Worm (Caenorhabditis elegans) whole organism, young adult: Measurements from ENCODE around the gene H03G16.7.

ENCODE experiments used
- B0336.3 ChIP-seq: fragments of 200-800 bp; sonication (Bioruptor generic); IDR thresholded peaks from 2 replicates; pipeline ENCODE4 v1.3.6; 2022; ENCODE audit warnings: missing genetic modification characterization, missing compliant biosample characterization
- F10E7.11 ChIP-seq: sonication (generic microtip); optimal IDR thresholded peaks from 2 replicates; lab custom pipeline; 2017; ENCODE audit warnings: mild to moderate bottlenecking, missing genetic modification characterization, moderate library complexity, missing compliant biosample characterization
- F22D6.2 ChIP-seq: sonication (generic microtip); optimal IDR thresholded peaks from 2 replicates; lab custom pipeline; 2016; ENCODE audit warnings: mild to moderate bottlenecking, missing genetic modification characterization, missing compliant biosample characterization
- F39B2.1 ChIP-seq: fragments of 200-800 bp; sonication (Bioruptor generic); IDR thresholded peaks from 2 replicates; pipeline ENCODE4 v1.3.6; 2022; ENCODE audit warnings: missing genetic modification reagents, missing genetic modification characterization, missing compliant biosample characterization
- F49E8.2 ChIP-seq: sonication (generic microtip); optimal IDR thresholded peaks from 3 replicates; lab custom pipeline; 2017; ENCODE audit warnings: missing genetic modification characterization, mild to moderate bottlenecking, missing compliant biosample characterization, antibody characterized with exemption, moderate library complexity; ENCODE audit not compliant: insufficient read depth
- Y56A3A.18 ChIP-seq: fragments of 200-800 bp; sonication (Bioruptor generic); IDR thresholded peaks from 2 replicates; pipeline ENCODE4 v1.3.6; 2022; ENCODE audit warnings: missing genetic modification reagents, missing genetic modification characterization, missing compliant biosample characterization
- Y67H2A.10 ChIP-seq: fragments of 200-800 bp; sonication (Bioruptor generic); conservative IDR thresholded peaks from 2 replicates; pipeline ENCODE4 v1.3.6; 2022; ENCODE audit warnings: missing genetic modification reagents, missing genetic modification characterization, missing compliant biosample characterization
- ZK185.1 ChIP-seq: sonication (generic microtip); optimal IDR thresholded peaks from 2 replicates; lab custom pipeline; 2016; ENCODE audit warnings: mild to moderate bottlenecking, missing genetic modification characterization, missing compliant biosample characterization; ENCODE audit not compliant: poor library complexity, severe bottlenecking
- aptf-3 ChIP-seq: fragments of 200-800 bp; sonication (Bioruptor generic); IDR thresholded peaks from 2 replicates; pipeline ENCODE4 v1.3.6; 2022; ENCODE audit warnings: missing genetic modification characterization, missing compliant biosample characterization
- atf-7 ChIP-seq: sonication (generic microtip); optimal IDR thresholded peaks from 2 replicates; lab custom pipeline; 2017; ENCODE audit warnings: mild to moderate bottlenecking, missing genetic modification characterization, missing compliant biosample characterization
- ccch-3 ChIP-seq: fragments of 200-800 bp; sonication (Bioruptor generic); optimal IDR thresholded peaks from 2 replicates; lab custom pipeline; 2018; ENCODE audit warnings: mild to moderate bottlenecking, missing genetic modification characterization, missing compliant biosample characterization
- cebp-2 ChIP-seq: fragments of 200-800 bp; sonication (Bioruptor generic); IDR thresholded peaks from 2 replicates; pipeline ENCODE4 v1.3.6; 2022; ENCODE audit warnings: missing genetic modification characterization, missing compliant biosample characterization
- ceh-27 ChIP-seq: fragments of 200-800 bp; sonication (Bioruptor generic); optimal IDR thresholded peaks from 2 replicates; lab custom pipeline; 2018; ENCODE audit warnings: mild to moderate bottlenecking, missing genetic modification characterization, moderate library complexity, missing compliant biosample characterization
- ceh-58 ChIP-seq: fragments of 200-800 bp; sonication (Bioruptor generic); IDR thresholded peaks from 2 replicates; pipeline ENCODE4 v1.3.6; 2022; ENCODE audit warnings: missing genetic modification characterization, missing compliant biosample characterization
- ceh-79 ChIP-seq: sonication (generic microtip); optimal IDR thresholded peaks from 2 replicates; lab custom pipeline; 2017; ENCODE audit warnings: mild to moderate bottlenecking, missing genetic modification characterization, missing compliant biosample characterization
- ceh-91 ChIP-seq: fragments of 200-800 bp; sonication (Bioruptor generic); IDR thresholded peaks from 2 replicates; pipeline ENCODE4 v1.3.6; 2022; ENCODE audit warnings: missing genetic modification reagents, missing genetic modification characterization, missing compliant biosample characterization
- die-1 ChIP-seq: sonication (generic microtip); optimal IDR thresholded peaks from 2 replicates; lab custom pipeline; 2016; ENCODE audit warnings: missing genotype, mild to moderate bottlenecking, missing genetic modification characterization, missing compliant biosample characterization
- egrh-3 ChIP-seq: fragments of 200-800 bp; sonication (Bioruptor generic); IDR thresholded peaks from 2 replicates; pipeline ENCODE4 v1.3.6; 2022; ENCODE audit warnings: missing genetic modification reagents, missing genetic modification characterization, missing compliant biosample characterization
- gei-17 ChIP-seq: fragments of 200-800 bp; sonication (Bioruptor generic); optimal IDR thresholded peaks from 2 replicates; lab custom pipeline; 2018; ENCODE audit warnings: mild to moderate bottlenecking, missing genetic modification characterization, missing compliant biosample characterization
- hlh-26 ChIP-seq: fragments of 200-800 bp; sonication (Bioruptor generic); conservative IDR thresholded peaks from 2 replicates; pipeline ENCODE4 v1.3.6; 2022; ENCODE audit warnings: missing genetic modification reagents, missing genetic modification characterization, missing compliant biosample characterization
- hmg-20 ChIP-seq: fragments of 200-800 bp; sonication (Bioruptor generic); IDR thresholded peaks from 2 replicates; pipeline ENCODE4 v1.3.6; 2022; ENCODE audit warnings: missing genetic modification reagents, missing genetic modification characterization, missing compliant biosample characterization
- let-526 ChIP-seq: fragments of 200-800 bp; sonication (Bioruptor generic); IDR thresholded peaks from 2 replicates; pipeline ENCODE4 v1.3.6; 2022; ENCODE audit warnings: missing genetic modification reagents, missing genetic modification characterization, missing compliant biosample characterization
- let-607 ChIP-seq, 2 experiments: fragments of 200-800 bp in 1 of 2; sonication (Bioruptor generic) in 1 of 2; sonication (generic microtip) in 1 of 2; optimal IDR thresholded peaks; 2 replicates each; lab custom pipeline; 2016 to 2018; ENCODE audit warnings: mild to moderate bottlenecking in 2 of 2, missing compliant biosample characterization in 2 of 2, missing genetic modification characterization in 2 of 2, moderate library complexity in 2 of 2, missing genotype in 1 of 2
- lin-54 ChIP-seq: fragments of 200-800 bp; sonication (Bioruptor generic); optimal IDR thresholded peaks from 2 replicates; lab custom pipeline; 2018; ENCODE audit warnings: mild to moderate bottlenecking, missing genetic modification characterization, missing compliant biosample characterization
- lir-1 ChIP-seq: fragments of 200-800 bp; sonication (Bioruptor generic); conservative IDR thresholded peaks from 2 replicates; pipeline ENCODE4 v1.3.6; 2022; ENCODE audit warnings: missing genetic modification reagents, missing genetic modification characterization, missing compliant biosample characterization
- lsy-27 ChIP-seq: sonication (generic microtip); optimal IDR thresholded peaks from 2 replicates; lab custom pipeline; 2017; ENCODE audit warnings: missing genetic modification characterization, mild to moderate bottlenecking, missing compliant biosample characterization, antibody characterized with exemption, missing genotype, borderline replicate concordance; ENCODE audit not compliant: insufficient read depth
- madf-10 ChIP-seq: sonication (generic microtip); optimal IDR thresholded peaks from 2 replicates; lab custom pipeline; 2016; ENCODE audit warnings: mild to moderate bottlenecking, missing genetic modification characterization, missing compliant biosample characterization
- madf-8 ChIP-seq: fragments of 200-800 bp; sonication (Bioruptor generic); conservative IDR thresholded peaks from 2 replicates; pipeline ENCODE4 v1.3.6; 2022; ENCODE audit warnings: missing genetic modification reagents, missing genetic modification characterization, missing compliant biosample characterization
- nhr-179 ChIP-seq: sonication (generic microtip); optimal IDR thresholded peaks from 2 replicates; lab custom pipeline; 2016; ENCODE audit warnings: mild to moderate bottlenecking, missing genetic modification characterization, missing compliant biosample characterization
- nhr-27 ChIP-seq: fragments of 200-800 bp; sonication (Bioruptor generic); optimal IDR thresholded peaks from 2 replicates; lab custom pipeline; 2018; ENCODE audit warnings: mild to moderate bottlenecking, missing genetic modification characterization, moderate library complexity, missing compliant biosample characterization
- nhr-90 ChIP-seq: sonication (generic microtip); optimal IDR thresholded peaks from 2 replicates; lab custom pipeline; 2016; ENCODE audit warnings: missing genotype, mild to moderate bottlenecking, missing genetic modification characterization, missing compliant biosample characterization
- rcor-1 ChIP-seq: fragments of 200-800 bp; sonication (Bioruptor generic); IDR thresholded peaks from 2 replicates; pipeline ENCODE4 v1.3.6; 2022; ENCODE audit warnings: missing genetic modification reagents, missing genetic modification characterization, missing compliant biosample characterization
- rec-8 ChIP-seq, 2 experiments: sonication (generic microtip); optimal IDR thresholded peaks; 2 replicates each; lab custom pipeline; 2016; ENCODE audit warnings: mild to moderate bottlenecking in 2 of 2, missing genetic modification characterization in 2 of 2, missing genetic modification reagents in 2 of 2, missing genotype in 2 of 2, missing biosample characterization in 1 of 2, missing compliant biosample characterization in 1 of 2, moderate library complexity in 1 of 2
- rpc-1 ChIP-seq, 2 experiments: fragments of 150-350 bp in 1 of 2; sonication (generic microtip) in 1 of 2; optimal IDR thresholded peaks; 2 replicates each; lab custom pipeline; 2014 to 2018; ENCODE audit warnings: missing biosample characterization in 1 of 2, missing genetic modification characterization in 1 of 2, missing genetic modification reagents in 1 of 2, missing genotype in 1 of 2
- snpc-4 ChIP-seq, 5 experiments: fragments of 150-350 bp in 1 of 5; sonication (generic microtip) in 4 of 5; optimal IDR thresholded peaks; 2 replicates each; lab custom pipeline; 2014 to 2018; ENCODE audit warnings: missing genetic modification characterization in 5 of 5, missing biosample characterization in 3 of 5, antibody characterized with exemption in 2 of 5, mild to moderate bottlenecking in 2 of 5, missing compliant biosample characterization in 2 of 5, missing genotype in 2 of 5, moderate library complexity in 2 of 5, missing genetic modification reagents in 1 of 5
- sptf-2 ChIP-seq: fragments of 200-800 bp; sonication (Bioruptor generic); optimal IDR thresholded peaks from 2 replicates; lab custom pipeline; 2018; ENCODE audit warnings: mild to moderate bottlenecking, missing genetic modification characterization, missing compliant biosample characterization
- tlf-1 ChIP-seq: fragments of 200-800 bp; sonication (Bioruptor generic); optimal IDR thresholded peaks from 2 replicates; lab custom pipeline; 2018; ENCODE audit warnings: mild to moderate bottlenecking, missing genetic modification characterization, missing compliant biosample characterization
- unc-62 ChIP-seq: fragments of 150-350 bp; optimal IDR thresholded peaks from 2 replicates; lab custom pipeline; 2014; ENCODE audit warnings: missing biosample characterization, missing genetic modification reagents, missing genetic modification characterization
- xnd-1 ChIP-seq: sonication (generic microtip); optimal IDR thresholded peaks from 2 replicates; lab custom pipeline; 2016; ENCODE audit warnings: missing genotype, missing genetic modification reagents, missing genetic modification characterization, missing compliant biosample characterization
- zfh-2 ChIP-seq: fragments of 200-800 bp; sonication (Bioruptor generic); conservative IDR thresholded peaks from 2 replicates; pipeline ENCODE4 v1.3.6; 2022; ENCODE audit warnings: missing genetic modification reagents, missing genetic modification characterization, missing compliant biosample characterization
- ztf-18 ChIP-seq: sonication (generic microtip); optimal IDR thresholded peaks from 2 replicates; lab custom pipeline; 2016; ENCODE audit warnings: missing genotype, mild to moderate bottlenecking, missing genetic modification characterization, missing compliant biosample characterization
- ztf-22 ChIP-seq: fragments of 200-800 bp; sonication (Bioruptor generic); optimal IDR thresholded peaks from 2 replicates; lab custom pipeline; 2018; ENCODE audit warnings: mild to moderate bottlenecking, missing genetic modification characterization, moderate library complexity, missing compliant biosample characterization

Gene H03G16.7

DNA sequence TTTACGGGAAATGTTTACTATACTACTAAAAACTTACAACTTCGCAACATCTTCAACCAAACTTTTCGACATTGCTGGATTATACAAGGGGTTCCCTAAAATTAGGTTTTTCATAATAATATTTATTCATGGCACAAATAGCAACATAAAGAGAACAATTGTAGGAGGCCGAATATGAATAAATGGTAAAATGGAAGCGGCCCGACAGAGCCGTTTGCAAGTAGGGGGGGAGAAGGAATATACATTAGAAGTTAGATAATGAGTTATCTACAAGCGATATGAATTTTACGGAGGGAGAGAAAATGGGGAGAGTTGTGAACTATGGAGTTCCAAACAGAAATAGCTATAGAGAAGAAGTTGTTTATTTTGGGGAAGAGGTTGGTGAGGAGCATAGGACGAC, 4.5 kb upstream of the H03G16.7 start, which contains the start of gene fbxa-96:
Gene fbxa-96 (minus strand): TSS at position 101 of the 400 bp plus-strand sequence.
- TF ChIP-seq let-607 (tag; optimal IDR thresholded peaks at IDR 0.05; lab: Kevin White, UChicago) = no peak
- TF ChIP-seq tlf-1 (GFP tag; lab: Kevin White, UChicago) = no peak
- TF ChIP-seq unc-62 (GFP tag; lab: Kevin White, UChicago) = no peak
- no peak for TF ChIP-seq hlh-26 (GFP tag; lab: Robert Waterston, UW)
- no peak for TF ChIP-seq rec-8 (tag; optimal IDR thresholded peaks at IDR 0.05; lab: Kevin White, UChicago)
- TF ChIP-seq F22D6.2 (tag; lab: Kevin White, UChicago) = no peak
- TF ChIP-seq rcor-1 (GFP tag; lab: Robert Waterston, UW) = no peak
- TF ChIP-seq xnd-1 = no peak
- no peak for TF ChIP-seq sptf-2 (GFP tag; lab: Kevin White, UChicago)
- TF ChIP-seq egrh-3 (GFP tag; lab: Robert Waterston, UW) = no peak
- no peak for TF ChIP-seq ztf-18 (tag; lab: Kevin White, UChicago)
- TF ChIP-seq ceh-79 = no peak
- no peak for TF ChIP-seq nhr-27 (tag; lab: Kevin White, UChicago)

DNA sequence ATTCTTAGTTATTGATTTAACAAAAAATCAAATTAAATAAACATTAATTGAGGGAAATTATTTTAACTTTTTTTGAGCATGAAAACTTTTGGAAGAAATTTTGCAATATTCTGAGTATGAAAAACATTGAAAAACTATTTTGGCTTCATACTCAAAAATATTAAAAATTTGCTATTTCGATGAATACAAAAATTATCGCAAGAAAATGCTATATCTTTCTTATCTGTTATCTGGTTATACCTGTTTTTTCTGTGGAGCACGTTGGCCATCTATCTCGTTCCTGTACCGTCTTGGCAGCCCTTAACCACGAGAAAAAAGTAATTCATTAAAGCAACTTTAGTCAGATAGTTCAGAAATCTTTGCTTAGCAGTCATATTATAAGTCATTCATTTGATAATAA, 2.1 kb upstream of the H03G16.7 start:
- TF ChIP-seq zfh-2 (GFP tag; lab: Robert Waterston, UW) (no peak), F39B2.1 (GFP tag; lab: Robert Waterston, UW) (no peak), lsy-27 (tag; lab: Kevin White, UChicago) (no peak), snpc-4 (GFP tag; optimal IDR thresholded peaks at IDR 0.05; lab: Kevin White, UChicago) (no peak), snpc-4 (tag; optimal IDR thresholded peaks at IDR 0.05; lab: Kevin White, UChicago) (no peak), ztf-22 (GFP tag; lab: Kevin White, UChicago) (no peak), aptf-3 (GFP tag; lab: Robert Waterston, UW) (no peak), ceh-58 (GFP tag; lab: Robert Waterston, UW) (no peak), ceh-91 (no peak), gei-17 (GFP tag; lab: Kevin White, UChicago) (no peak), nhr-90 (tag; lab: Kevin White, UChicago) (no peak)

- TF ChIP-seq madf-10 (tag; lab: Kevin White, UChicago) = no peak
- no peak for TF ChIP-seq lin-54
- no peak for TF ChIP-seq cebp-2 (GFP tag; lab: Robert Waterston, UW)
- TF ChIP-seq B0336.3 (GFP tag; lab: Robert Waterston, UW) = no peak
- no peak for TF ChIP-seq ccch-3
- TF ChIP-seq ZK185.1 (tag; lab: Kevin White, UChicago) = no peak
- TF ChIP-seq let-526 = no peak
Observed at ce11 chrX:15056737-15057136, 923 bp upstream of the H03G16.7 start, which contains the start of gene H03G16.5. Gene H03G16.5, minus strand, starts transcription at chrX:15056837.

DNA sequence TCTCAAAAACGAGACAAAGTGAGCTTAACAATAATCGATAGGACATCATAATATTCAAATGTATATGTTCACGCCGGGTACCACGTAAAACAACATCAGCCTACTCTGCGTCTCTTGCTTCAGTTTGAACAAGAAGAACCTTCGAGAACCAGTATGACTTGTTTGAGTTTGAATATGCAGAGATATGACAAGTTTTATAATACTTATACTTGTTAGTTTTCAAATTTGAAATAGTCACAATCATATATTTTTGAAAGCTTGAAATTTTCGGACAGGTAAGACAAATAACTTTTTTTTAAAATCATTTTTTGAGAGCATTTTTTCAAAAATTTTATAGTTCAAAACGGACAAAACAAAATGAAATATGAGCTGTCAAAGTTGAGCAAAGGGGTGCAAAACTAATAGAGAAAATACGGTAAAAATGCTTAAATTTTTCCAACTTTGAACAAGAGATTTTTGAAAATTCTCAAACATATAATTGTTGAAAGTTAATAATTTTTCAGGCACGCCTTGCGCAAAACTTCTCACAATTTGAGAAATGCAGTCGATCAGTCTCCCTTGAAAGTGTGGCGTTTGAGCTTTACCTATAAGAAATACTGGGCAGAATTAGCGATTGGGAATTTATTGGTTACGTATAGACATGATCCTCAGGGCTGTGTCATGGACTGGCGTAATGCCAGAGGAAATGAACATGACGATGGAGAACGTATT, 2.4 kb downstream of the H03G16.7 start, which contains the start of gene H03G16.1:
Gene H03G16.1 (plus strand): TSS at position 661 of the 711 bp plus-strand sequence.
- TF ChIP-seq let-607 (tag; optimal IDR thresholded peaks at IDR 0.05; lab: Kevin White, UChicago) = no peak
- no peak for TF ChIP-seq rpc-1 (optimal IDR thresholded peaks at IDR 0.05; lab: Kevin White, UChicago)
- TF ChIP-seq rpc-1 (tag; optimal IDR thresholded peaks at IDR 0.05; lab: Kevin White, UChicago) = no peak
- no peak for TF ChIP-seq hmg-20 (GFP tag; lab: Robert Waterston, UW)
- TF ChIP-seq F49E8.2 = no peak
- TF ChIP-seq madf-8 = no peak
- no peak for TF ChIP-seq F10E7.11
- no peak for TF ChIP-seq nhr-179 (tag; lab: Kevin White, UChicago)
- no peak for TF ChIP-seq ceh-27
- TF ChIP-seq unc-62 (GFP tag; lab: Kevin White, UChicago) = no peak
- no peak for TF ChIP-seq Y56A3A.18 (GFP tag; lab: Robert Waterston, UW)
- no peak for TF ChIP-seq atf-7 (tag; lab: Kevin White, UChicago)
- no peak for TF ChIP-seq ztf-22 (GFP tag; lab: Kevin White, UChicago)
- no peak for TF ChIP-seq lir-1 (GFP tag; lab: Robert Waterston, UW)
- TF ChIP-seq die-1 (tag; lab: Kevin White, UChicago) = no peak
- no peak for TF ChIP-seq gei-17 (GFP tag; lab: Kevin White, UChicago)
- TF ChIP-seq Y67H2A.10 (GFP tag; lab: Robert Waterston, UW) = no peak
